Fruit fly (Drosophila melanogaster) whole organism, embryonic: ENCODE measurements around the gene CG46439.
A peak's percentile ranks its signal among the peaks of the same experiment; 100 is the strongest.

Experiments used
- ATbp ChIP-seq: fragments of 200-800 bp; sonication (Bioruptor generic); optimal IDR thresholded peaks from 2 replicates; lab custom pipeline; 2017; ENCODE audit warnings: missing biosample characterization, mild to moderate bottlenecking, missing genetic modification characterization, missing genetic modification reagents
- Blimp-1 ChIP-seq: fragments of 200-800 bp; sonication (Bioruptor generic); optimal IDR thresholded peaks from 3 replicates; lab custom pipeline; 2018; ENCODE audit warnings: missing biosample characterization, missing genetic modification characterization, mild to moderate bottlenecking, moderate library complexity, missing genetic modification reagents
- CG10267 ChIP-seq: fragments of 200-800 bp; sonication (Bioruptor generic); optimal IDR thresholded peaks from 2 replicates; lab custom pipeline; 2018; ENCODE audit warnings: missing biosample characterization, mild to moderate bottlenecking, missing genetic modification characterization, moderate library complexity
- CG15269 ChIP-seq: fragments of 200-800 bp; sonication (Bioruptor generic); optimal IDR thresholded peaks from 2 replicates; lab custom pipeline; 2018; ENCODE audit warnings: missing biosample characterization, mild to moderate bottlenecking, missing genetic modification characterization, moderate library complexity
- CG16815 ChIP-seq: fragments of 200-800 bp; sonication (Bioruptor generic); optimal IDR thresholded peaks from 3 replicates; lab custom pipeline; 2017; ENCODE audit warnings: missing biosample characterization, mild to moderate bottlenecking, missing genetic modification characterization
- CG17328 ChIP-seq: fragments of 200-800 bp; sonication (Bioruptor generic); IDR thresholded peaks from 2 replicates; pipeline ENCODE4 v1.3.6; 2022; ENCODE audit warnings: missing biosample characterization, missing genetic modification characterization
- CG17385 ChIP-seq: fragments of 200-800 bp; sonication (Bioruptor generic); optimal IDR thresholded peaks from 3 replicates; lab custom pipeline; 2018; ENCODE audit warnings: missing biosample characterization, mild to moderate bottlenecking, missing genetic modification characterization
- CG17612 ChIP-seq: fragments of 200-800 bp; sonication (Bioruptor generic); IDR thresholded peaks from 2 replicates; pipeline ENCODE4 v1.3.6; 2022; ENCODE audit warnings: missing biosample characterization, missing genetic modification characterization
- CG17802 ChIP-seq: fragments of 200-800 bp; sonication (Bioruptor generic); optimal IDR thresholded peaks from 2 replicates; lab custom pipeline; 2018; ENCODE audit warnings: missing biosample characterization, mild to moderate bottlenecking, missing genetic modification characterization, moderate library complexity
- CG18619 ChIP-seq: fragments of 200-800 bp; sonication (Bioruptor generic); optimal IDR thresholded peaks from 3 replicates; lab custom pipeline; 2017; ENCODE audit warnings: missing biosample characterization, mild to moderate bottlenecking, missing genetic modification characterization
- CG2199 ChIP-seq: fragments of 200-800 bp; sonication (Bioruptor generic); IDR thresholded peaks from 3 replicates; pipeline ENCODE4 v1.3.6; 2022; ENCODE audit warnings: missing biosample characterization, missing genetic modification characterization
- CG3726 ChIP-seq: fragments of 200-800 bp; sonication (Bioruptor generic); IDR thresholded peaks from 3 replicates; pipeline ENCODE4, ENCODE4 v1.3.6; 2022; ENCODE audit warnings: missing biosample characterization, missing genetic modification characterization
- CG6765 ChIP-seq: fragments of 200-800 bp; sonication (Bioruptor generic); optimal IDR thresholded peaks from 3 replicates; lab custom pipeline; 2017; ENCODE audit warnings: missing biosample characterization, mild to moderate bottlenecking, missing genetic modification characterization
- CG7786 ChIP-seq: fragments of 200-800 bp; sonication (Bioruptor generic); optimal IDR thresholded peaks from 2 replicates; lab custom pipeline; 2016; ENCODE audit warnings: missing biosample characterization, missing genetic modification characterization
- CG8281 ChIP-seq: fragments of 200-800 bp; sonication (Bioruptor generic); optimal IDR thresholded peaks from 2 replicates; lab custom pipeline; 2018; ENCODE audit warnings: missing biosample characterization, mild to moderate bottlenecking, missing genetic modification characterization, moderate library complexity
- CG9817 ChIP-seq: fragments of 200-800 bp; sonication (Bioruptor generic); optimal IDR thresholded peaks from 2 replicates; lab custom pipeline; 2018; ENCODE audit warnings: missing biosample characterization, mild to moderate bottlenecking, missing genetic modification characterization, moderate library complexity
- CkIIα-i1 ChIP-seq: fragments of 200-800 bp; sonication (Bioruptor generic); IDR thresholded peaks from 2 replicates; pipeline ENCODE4 v1.3.6; 2022; ENCODE audit warnings: missing biosample characterization, missing genetic modification characterization
- Deaf1 ChIP-seq: fragments of 200-800 bp; optimal IDR thresholded peaks from 3 replicates; lab custom pipeline; 2019; ENCODE audit warnings: missing biosample characterization, mild to moderate bottlenecking, missing genetic modification characterization, moderate library complexity
- Dip3 ChIP-seq: fragments of 200-800 bp; sonication (Bioruptor generic); optimal IDR thresholded peaks from 3 replicates; lab custom pipeline; 2016; ENCODE audit warnings: missing biosample characterization, missing genetic modification characterization
- Fer2 ChIP-seq: fragments of 200-800 bp; sonication (Bioruptor generic); optimal IDR thresholded peaks from 2 replicates; lab custom pipeline; 2018; ENCODE audit warnings: missing biosample characterization, mild to moderate bottlenecking, missing genetic modification characterization, moderate library complexity
- Hr3 ChIP-seq: fragments of 200-800 bp; sonication (Bioruptor generic); optimal IDR thresholded peaks from 3 replicates; lab custom pipeline; 2016; ENCODE audit warnings: missing biosample characterization, missing genetic modification characterization
- Hr78 ChIP-seq, 2 experiments: fragments of 200-800 bp in 1 of 2; fragments of >200 bp in 1 of 2; sonication (Bioruptor generic) in 1 of 2; optimal IDR thresholded peaks; 2 replicates each; lab custom pipeline; 2017 to 2019; ENCODE audit warnings: missing biosample characterization in 2 of 2, missing genetic modification characterization in 2 of 2, mild to moderate bottlenecking in 1 of 2, moderate library complexity in 1 of 2
- Myb ChIP-seq: fragments of 200-800 bp; sonication (Bioruptor generic); optimal IDR thresholded peaks from 2 replicates; lab custom pipeline; 2016; ENCODE audit warnings: missing biosample characterization, missing genetic modification characterization
- NfI ChIP-seq: fragments of 200-800 bp; sonication (Bioruptor generic); optimal IDR thresholded peaks from 3 replicates; lab custom pipeline; 2018; ENCODE audit warnings: missing biosample characterization, mild to moderate bottlenecking, missing genetic modification characterization, moderate library complexity
- Ravus ChIP-seq: fragments of 200-800 bp; sonication (Bioruptor generic); IDR thresholded peaks from 2 replicates; pipeline ENCODE4 v1.3.6; 2022; ENCODE audit warnings: missing biosample characterization, missing genetic modification characterization
- Side ChIP-seq: fragments of 200-800 bp; sonication (Bioruptor generic); optimal IDR thresholded peaks from 2 replicates; lab custom pipeline; 2016; ENCODE audit warnings: missing biosample characterization, missing genetic modification characterization
- Sox102F ChIP-seq: fragments of 200-800 bp; sonication (Bioruptor generic); optimal IDR thresholded peaks from 2 replicates; lab custom pipeline; 2018; ENCODE audit warnings: missing biosample characterization, mild to moderate bottlenecking, missing genetic modification characterization, moderate library complexity
- YL-1 ChIP-seq: fragments of 200-800 bp; sonication (Bioruptor generic); optimal IDR thresholded peaks from 3 replicates; lab custom pipeline; 2017; ENCODE audit warnings: missing biosample characterization, mild to moderate bottlenecking, missing genetic modification characterization
- al ChIP-seq: fragments of 200-800 bp; sonication (Bioruptor generic); IDR thresholded peaks from 2 replicates; pipeline ENCODE4 v1.3.6; 2022; ENCODE audit warnings: missing biosample characterization, missing genetic modification characterization
- bowl ChIP-seq: fragments of 200-800 bp; sonication (Bioruptor generic); IDR thresholded peaks from 2 replicates; pipeline ENCODE4 v1.3.6; 2022; ENCODE audit warnings: missing biosample characterization, missing genetic modification characterization
- chif ChIP-seq, 2 experiments: fragments of 200-800 bp; sonication (Bioruptor generic); optimal IDR thresholded peaks; 3 replicates each; lab custom pipeline; 2016; ENCODE audit warnings: missing biosample characterization in 2 of 2, missing genetic modification characterization in 2 of 2
- chinmo ChIP-seq: fragments of 200-800 bp; sonication (Bioruptor generic); IDR thresholded peaks from 4 replicates; pipeline ENCODE4 v1.3.6; 2022; ENCODE audit warnings: missing biosample characterization, missing genetic modification characterization; ENCODE audit not compliant: partially characterized antibody
- esg ChIP-seq: fragments of 200-800 bp; sonication (Bioruptor generic); conservative IDR thresholded peaks from 2 replicates; pipeline ENCODE4 v1.3.6; 2022; ENCODE audit warnings: missing biosample characterization, missing genetic modification characterization
- eve ChIP-seq, 2 experiments: fragments of >200 bp; optimal IDR thresholded peaks; 2 replicates each; lab custom pipeline; 2017; ENCODE audit warnings: missing biosample characterization in 2 of 2, missing genetic modification characterization in 2 of 2
- nom ChIP-seq: fragments of 200-800 bp; sonication (Bioruptor generic); optimal IDR thresholded peaks from 2 replicates; lab custom pipeline; 2017; ENCODE audit warnings: missing biosample characterization, missing genetic modification characterization, mild to moderate bottlenecking, moderate library complexity, missing genetic modification reagents
- oc ChIP-seq: fragments of 200-800 bp; sonication (Bioruptor generic); optimal IDR thresholded peaks from 2 replicates; lab custom pipeline; 2018; ENCODE audit warnings: missing biosample characterization, mild to moderate bottlenecking, missing genetic modification characterization, moderate library complexity
- prd ChIP-seq, 3 experiments: fragments of >200 bp in 2 of 3; fragments of 200-800 bp in 1 of 3; sonication (Bioruptor generic) in 1 of 3; optimal IDR thresholded peaks in 2 of 3; IDR thresholded peaks in 1 of 3; 2 replicates in 2 of 3; 3 replicates in 1 of 3; pipeline versions ENCODE4 v1.3.6 to Lab custom; 2017 to 2022; ENCODE audit warnings: missing biosample characterization in 1 of 3, missing genetic modification characterization in 1 of 3
- pum ChIP-seq: fragments of 200-800 bp; sonication (Bioruptor generic); optimal IDR thresholded peaks from 2 replicates; lab custom pipeline; 2016; ENCODE audit warnings: missing biosample characterization, missing genetic modification characterization
- pzg ChIP-seq: fragments of 200-800 bp; sonication (Bioruptor generic); optimal IDR thresholded peaks from 3 replicates; lab custom pipeline; 2018; ENCODE audit warnings: missing biosample characterization, mild to moderate bottlenecking, missing genetic modification characterization, moderate library complexity
- sim ChIP-seq: fragments of 200-800 bp; sonication (Bioruptor generic); IDR thresholded peaks from 2 replicates; pipeline ENCODE4 v1.3.6; 2022; ENCODE audit warnings: missing biosample characterization, missing genetic modification characterization
- sima ChIP-seq: fragments of 200-800 bp; sonication (Bioruptor generic); optimal IDR thresholded peaks from 2 replicates; lab custom pipeline; 2016; ENCODE audit warnings: missing biosample characterization, missing genetic modification characterization
- sqz ChIP-seq: fragments of 200-800 bp; sonication (Bioruptor generic); optimal IDR thresholded peaks from 3 replicates; lab custom pipeline; 2018; ENCODE audit warnings: missing biosample characterization, mild to moderate bottlenecking, missing genetic modification characterization
- tll ChIP-seq, 2 experiments: fragments of 200-800 bp in 1 of 2; fragments of >200 bp in 1 of 2; sonication (Bioruptor generic) in 1 of 2; optimal IDR thresholded peaks; 2 replicates each; lab custom pipeline; 2017 to 2019; ENCODE audit warnings: missing biosample characterization in 2 of 2, missing genetic modification characterization in 2 of 2, mild to moderate bottlenecking in 1 of 2, moderate library complexity in 1 of 2
- twi ChIP-seq: fragments of 200-800 bp; optimal IDR thresholded peaks from 2 replicates; lab custom pipeline; 2019; ENCODE audit warnings: missing biosample characterization, mild to moderate bottlenecking, missing genetic modification characterization, moderate library complexity
- tx ChIP-seq: fragments of 200-800 bp; sonication (Bioruptor generic); optimal IDR thresholded peaks from 2 replicates; lab custom pipeline; 2016; ENCODE audit warnings: missing biosample characterization, missing genetic modification characterization
- unpg ChIP-seq: fragments of 200-800 bp; sonication (Bioruptor generic); optimal IDR thresholded peaks from 3 replicates; lab custom pipeline; 2018; ENCODE audit warnings: missing biosample characterization, mild to moderate bottlenecking, missing genetic modification characterization, moderate library complexity
- wek ChIP-seq: fragments of 200-800 bp; sonication (Bioruptor generic); optimal IDR thresholded peaks from 3 replicates; lab custom pipeline; 2018; ENCODE audit warnings: missing biosample characterization, mild to moderate bottlenecking, missing genetic modification characterization, moderate library complexity
- wor ChIP-seq: fragments of 200-800 bp; sonication (Bioruptor generic); IDR thresholded peaks from 2 replicates; pipeline ENCODE4 v1.3.6; 2022; ENCODE audit warnings: missing biosample characterization, missing genetic modification characterization
- zfh1 ChIP-seq: fragments of 200-800 bp; sonication (Bioruptor generic); IDR thresholded peaks from 3 replicates; pipeline ENCODE4 v1.3.6; 2022; ENCODE audit warnings: missing biosample characterization, missing genetic modification characterization

The CG46439 gene

dm6 chr3L:11061200-11061599 lies 34.8 kb downstream of the CG46439 start, which contains the start of the genes CG6321 and Blos2 (continued):
- TF ChIP-seq prd (optimal IDR thresholded peaks at IDR 0.05; lab: Kevin White, UChicago), result no peak
- TF ChIP-seq prd (GFP tag; IDR thresholded peaks at IDR 0.05; lab: Robert Waterston, UW), result peak; percentile 61; the same call in 2 of the 3 replicates
- peak; percentile 30; the same call in 1 of the 2 replicates for TF ChIP-seq esg (GFP tag; lab: Robert Waterston, UW)
- TF ChIP-seq sim (GFP tag; lab: Robert Waterston, UW), result no peak
- TF ChIP-seq YL-1 (GFP tag; lab: Kevin White, UChicago), result peak; percentile 21
- peak; percentile 20 for TF ChIP-seq sqz (GFP tag; lab: Kevin White, UChicago)
- peak; percentile 20 for TF ChIP-seq nom (GFP tag; lab: Kevin White, UChicago)
- TF ChIP-seq Myb (GFP tag; lab: Kevin White, UChicago), result no peak
- TF ChIP-seq Blimp-1 (GFP tag; lab: Kevin White, UChicago), result peak; percentile 78
- peak; percentile 51 for TF ChIP-seq twi (tag; lab: Kevin White, UChicago)
- peak; percentile 63 for TF ChIP-seq CG9817
- no peak for TF ChIP-seq tll (GFP tag; optimal IDR thresholded peaks at IDR 0.05; lab: Kevin White, UChicago)
- peak; percentile 81 for TF ChIP-seq CG10267 (tag; lab: Kevin White, UChicago)
- TF ChIP-seq Fer2 (tag; lab: Kevin White, UChicago), result peak; percentile 50
- no peak for TF ChIP-seq Ravus
- TF ChIP-seq wek (GFP tag; lab: Kevin White, UChicago), result peak; percentile 33
- peak in 1 of 2 experiments; percentile 31 for TF ChIP-seq Hr78 (GFP tag; optimal IDR thresholded peaks at IDR 0.05; lab: Kevin White, UChicago)
- peak; percentile 42 for TF ChIP-seq CG16815 (GFP tag; lab: Kevin White, UChicago)
- peak; percentile 46 for TF ChIP-seq Dip3 (GFP tag; lab: Kevin White, UChicago)
- TF ChIP-seq Sox102F, result peak; percentile 78
- TF ChIP-seq wor (GFP tag; lab: Robert Waterston, UW), result no peak
- peak; percentile 39 for TF ChIP-seq pzg (GFP tag; lab: Kevin White, UChicago)
- peak; percentile 42 for TF ChIP-seq pum (GFP tag; lab: Kevin White, UChicago)
- TF ChIP-seq Hr3, result peak; percentile 69
- peak; percentile 43 for TF ChIP-seq oc (tag; lab: Kevin White, UChicago)
- TF ChIP-seq ATbp (GFP tag; lab: Kevin White, UChicago), result peak; percentile 64
- TF ChIP-seq CG15269 (tag; lab: Kevin White, UChicago), result peak; percentile 88
- peak; percentile 19 for TF ChIP-seq CG6765 (GFP tag; lab: Kevin White, UChicago)
- TF ChIP-seq CkIIα-i1 (GFP tag; lab: Robert Waterston, UW), result no peak
- no peak for TF ChIP-seq CG3726
- 0 out of 2 replicates have a peak, but pooled peaks have one; percentile 34 for TF ChIP-seq CG17612 (GFP tag; lab: Robert Waterston, UW)
- TF ChIP-seq eve (GFP tag; optimal IDR thresholded peaks at IDR 0.05; lab: Kevin White, UChicago), result peak in 1 of 2 experiments; percentile 83
- TF ChIP-seq chinmo (GFP tag; lab: Robert Waterston, UW), result no peak
- peak; percentile 58 for TF ChIP-seq CG18619
- peak; percentile 60; the same call in 1 of the 2 replicates for TF ChIP-seq al (GFP tag; lab: Robert Waterston, UW)
- TF ChIP-seq CG17385 (GFP tag; lab: Kevin White, UChicago), result peak; percentile 77
- TF ChIP-seq unpg (GFP tag; lab: Kevin White, UChicago), result peak; percentile 87
- peak; percentile 66 for TF ChIP-seq Deaf1 (tag; lab: Kevin White, UChicago)
- peak; percentile 54 for TF ChIP-seq zfh1 (GFP tag; lab: Robert Waterston, UW)
- no peak for TF ChIP-seq CG2199
- no peak for TF ChIP-seq CG17802 (tag; lab: Kevin White, UChicago)
- TF ChIP-seq tx (GFP tag; lab: Kevin White, UChicago), result peak; percentile 3
- peak; percentile 66 for TF ChIP-seq NfI
- peak; percentile 75 for TF ChIP-seq CG17328 (GFP tag; lab: Robert Waterston, UW)
- TF ChIP-seq bowl (GFP tag; lab: Robert Waterston, UW), result no peak
- peak in 1 of 2 experiments; percentile 67 for TF ChIP-seq chif (GFP tag; optimal IDR thresholded peaks at IDR 0.05; lab: Kevin White, UChicago)
- peak; percentile 13 for TF ChIP-seq CG7786
- peak; percentile 38 for TF ChIP-seq Side (GFP tag; lab: Kevin White, UChicago)
- no peak for TF ChIP-seq sima (GFP tag; lab: Kevin White, UChicago)
- TF ChIP-seq CG8281 (tag; lab: Kevin White, UChicago), result peak; percentile 33
